Worm (Caenorhabditis elegans): ENCODE measurements around the gene etc-1.

Gene etc-1

ce11 chrII:8630088-8630487 lies 34.5 kb upstream of the etc-1 start, which contains the start of gene T22C8.6:
T22C8.6 (minus strand) TSS chrII:8630281.
- TF ChIP-seq ets-7 (tag; optimal IDR thresholded peaks at IDR 0.05) = no peak
- TF ChIP-seq F13C5.2 (tag; optimal IDR thresholded peaks at IDR 0.05) = no peak
- TF ChIP-seq ama-1 (optimal IDR thresholded peaks at IDR 0.05) = no peak
- no peak for TF ChIP-seq B0310.2 (tag; optimal IDR thresholded peaks at IDR 0.05)

- TF ChIP-seq ceh-13 (GFP tag; optimal IDR thresholded peaks at IDR 0.05) (no peak), scrt-1 (GFP tag; IDR thresholded peaks at IDR 0.05) (no peak), ets-7 (tag; optimal IDR thresholded peaks at IDR 0.05) (no peak), tbx-37 (GFP tag; conservative IDR thresholded peaks at IDR 0.05) (no peak), sea-1 (GFP tag; conservative IDR thresholded peaks at IDR 0.05) (no peak), B0310.2 (tag; optimal IDR thresholded peaks at IDR 0.05) (no peak), hnd-1 (tag; optimal IDR thresholded peaks at IDR 0.05) (no peak), tbx-11 (GFP tag; IDR thresholded peaks at IDR 0.05) (no peak), flt-1 (GFP tag; IDR thresholded peaks at IDR 0.05) (no peak), hmbx-1 (tag; optimal IDR thresholded peaks at IDR 0.05) (no peak), hmg-4 (GFP tag; optimal IDR thresholded peaks at IDR 0.05) (no peak), ceh-36 (tag; optimal IDR thresholded peaks at IDR 0.05) (no peak), ama-1 (optimal IDR thresholded peaks at IDR 0.05) (no peak), F13C5.2 (tag; optimal IDR thresholded peaks at IDR 0.05) (no peak)
Measured at ce11 chrII:8631766-8632165, 32.9 kb upstream of the etc-1 start.

DNA sequence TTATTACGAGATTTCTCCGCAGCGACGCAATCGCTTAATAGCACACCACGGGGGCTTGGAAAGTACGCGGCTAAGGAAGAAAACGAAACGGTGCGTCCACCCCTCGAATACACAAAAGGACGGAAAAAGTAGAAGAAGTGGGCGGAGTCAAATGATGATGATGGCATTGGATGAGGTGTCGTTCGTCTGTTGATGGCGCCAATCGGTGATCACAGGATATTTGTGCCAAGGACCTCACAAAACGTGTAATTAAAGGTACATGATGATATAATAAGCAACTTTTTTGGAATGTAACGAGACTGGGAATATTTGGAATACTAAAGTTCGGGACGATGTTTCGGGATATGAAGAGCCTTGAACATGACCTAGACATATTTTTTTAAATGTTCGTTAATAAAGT lies 30.2 kb upstream of the etc-1 start, which contains the start of gene cutl-12:
cutl-12 (minus strand) TSS at position 101 of the 400 bp plus-strand sequence.
- no peak for TF ChIP-seq scrt-1 (GFP tag; IDR thresholded peaks at IDR 0.05)
- TF ChIP-seq tbx-37 (GFP tag; conservative IDR thresholded peaks at IDR 0.05) = no peak
- no peak for TF ChIP-seq F13C5.2 (tag; optimal IDR thresholded peaks at IDR 0.05)
- no peak for TF ChIP-seq ama-1 (optimal IDR thresholded peaks at IDR 0.05)
- no peak for TF ChIP-seq sea-1 (GFP tag; conservative IDR thresholded peaks at IDR 0.05)
- TF ChIP-seq hmbx-1 (tag; optimal IDR thresholded peaks at IDR 0.05) = no peak
- no peak for TF ChIP-seq tra-4 (tag; optimal IDR thresholded peaks at IDR 0.05)
- no peak for TF ChIP-seq tbx-11 (GFP tag; IDR thresholded peaks at IDR 0.05)

DNA sequence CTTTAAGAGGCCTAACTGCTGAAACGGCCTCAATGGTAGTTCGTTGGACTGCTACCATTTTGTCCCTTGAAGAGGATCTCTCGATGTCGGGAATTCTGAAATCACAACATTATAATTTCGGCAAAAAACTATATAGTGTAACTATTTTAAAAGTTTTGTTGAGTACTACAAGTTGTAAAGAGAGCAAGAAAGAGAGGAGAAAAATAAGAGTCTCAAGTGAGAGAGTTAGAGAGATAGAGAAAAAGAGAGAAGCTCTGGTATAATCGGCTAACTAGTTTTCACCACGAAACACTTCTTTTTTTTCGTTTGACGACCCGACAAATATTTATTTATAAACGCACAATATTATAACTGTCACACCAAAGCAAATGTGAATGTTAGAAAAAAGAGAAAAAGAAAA lies 27.0 kb upstream of the etc-1 start, which contains the start of gene vab-9:
vab-9 (minus strand) TSS at position 101 of the 400 bp plus-strand sequence.
- TF ChIP-seq ceh-13 (GFP tag; optimal IDR thresholded peaks at IDR 0.05) = no peak
- no peak for TF ChIP-seq B0310.2 (tag; optimal IDR thresholded peaks at IDR 0.05)

DNA sequence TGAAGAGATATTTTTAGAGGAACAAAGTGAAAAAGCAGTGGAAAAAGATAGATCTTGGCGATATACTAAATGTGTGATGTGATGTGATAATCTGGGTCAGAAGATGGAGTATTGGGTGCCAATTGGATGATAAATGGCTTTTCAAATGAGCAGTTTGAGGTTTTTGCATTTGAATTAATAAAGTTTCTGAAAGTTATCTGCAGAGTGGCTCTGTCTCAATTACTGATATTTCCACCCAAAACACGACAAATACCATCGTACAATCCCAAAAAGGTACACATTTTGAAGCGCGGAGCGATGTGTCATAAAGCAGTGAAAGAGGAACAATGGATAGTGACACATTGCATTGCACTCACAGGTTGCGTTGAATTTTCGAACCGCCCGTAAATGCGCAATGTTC lies 25.1 kb upstream of the etc-1 start:
- no peak for TF ChIP-seq tra-4 (tag; optimal IDR thresholded peaks at IDR 0.05)

DNA sequence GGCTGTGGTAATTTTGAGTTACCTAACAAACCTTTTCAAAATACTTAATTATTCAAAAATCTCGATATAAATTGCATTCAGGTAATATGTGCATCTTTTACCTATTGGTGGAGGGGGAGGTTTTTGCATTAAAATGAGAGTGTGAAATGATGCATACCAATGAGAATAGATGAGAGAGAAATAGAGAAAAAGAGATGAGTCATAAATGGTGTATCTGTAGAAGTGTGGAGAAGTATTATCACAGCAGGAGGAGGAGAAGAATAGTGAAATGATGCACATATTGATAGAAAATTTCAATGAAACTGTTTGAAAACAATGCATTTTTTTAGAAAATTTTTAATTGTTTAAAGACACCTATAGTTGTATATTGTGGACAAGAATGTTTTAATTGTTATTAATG lies 24.1 kb upstream of the etc-1 start:
- no peak for TF ChIP-seq tbx-11 (GFP tag; IDR thresholded peaks at IDR 0.05)
- no peak for TF ChIP-seq B0310.2 (tag; optimal IDR thresholded peaks at IDR 0.05)
- TF ChIP-seq ceh-36 (tag; optimal IDR thresholded peaks at IDR 0.05) = no peak
- TF ChIP-seq hnd-1 (tag; optimal IDR thresholded peaks at IDR 0.05) = no peak
- no peak for TF ChIP-seq scrt-1 (GFP tag; IDR thresholded peaks at IDR 0.05)
- TF ChIP-seq ama-1 (optimal IDR thresholded peaks at IDR 0.05) = no peak
- no peak for TF ChIP-seq pes-1 (GFP tag; IDR thresholded peaks at IDR 0.05)
- no peak for TF ChIP-seq hmbx-1 (tag; optimal IDR thresholded peaks at IDR 0.05)
- TF ChIP-seq aly-1 (tag; optimal IDR thresholded peaks at IDR 0.05) = no peak
- no peak for TF ChIP-seq sea-1 (GFP tag; conservative IDR thresholded peaks at IDR 0.05)
- TF ChIP-seq ets-7 (tag; optimal IDR thresholded peaks at IDR 0.05) = no peak
- TF ChIP-seq tra-4 (tag; optimal IDR thresholded peaks at IDR 0.05) = no peak
- TF ChIP-seq F13C5.2 (tag; optimal IDR thresholded peaks at IDR 0.05) = no peak
- no peak for TF ChIP-seq tbx-37 (GFP tag; conservative IDR thresholded peaks at IDR 0.05)
- TF ChIP-seq ceh-13 (GFP tag; optimal IDR thresholded peaks at IDR 0.05) = no peak
- TF ChIP-seq hmg-4 (GFP tag; optimal IDR thresholded peaks at IDR 0.05) = no peak

- TF ChIP-seq F13C5.2 (tag; optimal IDR thresholded peaks at IDR 0.05) = no peak
- no peak for TF ChIP-seq B0310.2 (tag; optimal IDR thresholded peaks at IDR 0.05)
- TF ChIP-seq tra-4 (tag; optimal IDR thresholded peaks at IDR 0.05) = no peak
- no peak for TF ChIP-seq pes-1 (GFP tag; IDR thresholded peaks at IDR 0.05)
- TF ChIP-seq aly-1 (tag; optimal IDR thresholded peaks at IDR 0.05) = no peak
- no peak for TF ChIP-seq flt-1 (GFP tag; IDR thresholded peaks at IDR 0.05)
- no peak for TF ChIP-seq ceh-36 (tag; optimal IDR thresholded peaks at IDR 0.05)
- TF ChIP-seq hmbx-1 (tag; optimal IDR thresholded peaks at IDR 0.05) = no peak
- no peak for TF ChIP-seq hmg-4 (GFP tag; optimal IDR thresholded peaks at IDR 0.05)
- no peak for TF ChIP-seq scrt-1 (GFP tag; IDR thresholded peaks at IDR 0.05)
Measured at ce11 chrII:8641131-8641530, 23.5 kb upstream of the etc-1 start, which contains the start of gene D2085.7. D2085.7 (plus strand) TSS chrII:8641381.

ce11 chrII:8642376-8642775 lies 22.3 kb upstream of the etc-1 start:
- TF ChIP-seq pes-1 (GFP tag; IDR thresholded peaks at IDR 0.05) = no peak
- no peak for TF ChIP-seq flt-1 (GFP tag; IDR thresholded peaks at IDR 0.05)
- no peak for TF ChIP-seq scrt-1 (GFP tag; IDR thresholded peaks at IDR 0.05)
- no peak for TF ChIP-seq B0310.2 (tag; optimal IDR thresholded peaks at IDR 0.05)
- no peak for TF ChIP-seq ceh-13 (GFP tag; optimal IDR thresholded peaks at IDR 0.05)
- TF ChIP-seq tbx-11 (GFP tag; IDR thresholded peaks at IDR 0.05) = no peak
- TF ChIP-seq tra-4 (tag; optimal IDR thresholded peaks at IDR 0.05) = no peak
- TF ChIP-seq ama-1 (optimal IDR thresholded peaks at IDR 0.05) = no peak
- TF ChIP-seq hmbx-1 (tag; optimal IDR thresholded peaks at IDR 0.05) = no peak
- no peak for TF ChIP-seq tbx-37 (GFP tag; conservative IDR thresholded peaks at IDR 0.05)
- no peak for TF ChIP-seq sea-1 (GFP tag; conservative IDR thresholded peaks at IDR 0.05)
- no peak for TF ChIP-seq ets-7 (tag; optimal IDR thresholded peaks at IDR 0.05)
- no peak for TF ChIP-seq aly-1 (tag; optimal IDR thresholded peaks at IDR 0.05)
